Worm (Caenorhabditis elegans) whole organism, mixed stage, embryonic: ENCODE data around the gene polk-1.

Experiments
- M03D4.4 ChIP-seq: sonication (generic microtip); optimal IDR thresholded peaks from 2 replicates; lab custom pipeline; 2017; ENCODE audit warnings: mild to moderate bottlenecking, missing genetic modification characterization, missing compliant biosample characterization
- bed-3 ChIP-seq: fragments of 200-800 bp; sonication (Bioruptor generic); optimal IDR thresholded peaks from 3 replicates; lab custom pipeline; 2018; ENCODE audit warnings: mild to moderate bottlenecking, missing genetic modification characterization, moderate library complexity, missing compliant biosample characterization
- blmp-1 ChIP-seq: fragments of 150-350 bp; optimal IDR thresholded peaks from 2 replicates; lab custom pipeline; 2014; ENCODE audit warnings: missing biosample characterization, missing genetic modification characterization
- ceh-39 ChIP-seq: fragments of 150-350 bp; optimal IDR thresholded peaks from 2 replicates; lab custom pipeline; 2014; ENCODE audit warnings: missing biosample characterization, missing genetic modification characterization
- ceh-83 ChIP-seq: fragments of 200-800 bp; sonication (Bioruptor generic); optimal IDR thresholded peaks from 2 replicates; lab custom pipeline; 2018; ENCODE audit warnings: mild to moderate bottlenecking, missing genetic modification characterization, missing compliant biosample characterization
- ces-1 ChIP-seq: fragments of 150-350 bp; optimal IDR thresholded peaks from 2 replicates; lab custom pipeline; 2014; ENCODE audit warnings: missing biosample characterization, missing genetic modification reagents, missing genetic modification characterization
- cnd-1 ChIP-seq: fragments of 200-800 bp; sonication (Bioruptor generic); optimal IDR thresholded peaks from 2 replicates; lab custom pipeline; 2018; ENCODE audit warnings: mild to moderate bottlenecking, missing genetic modification characterization, missing compliant biosample characterization
- drap-1 ChIP-seq: fragments of 200-800 bp; sonication (Bioruptor generic); optimal IDR thresholded peaks from 3 replicates; lab custom pipeline; 2018; ENCODE audit warnings: mild to moderate bottlenecking, missing genetic modification characterization, missing compliant biosample characterization
- elt-1 ChIP-seq: sonication (generic microtip); optimal IDR thresholded peaks from 2 replicates; lab custom pipeline; 2017; ENCODE audit warnings: missing genetic modification characterization, mild to moderate bottlenecking, missing compliant biosample characterization, antibody characterized with exemption, moderate library complexity, borderline replicate concordance; ENCODE audit not compliant: insufficient read depth
- elt-3 ChIP-seq: fragments of 150-350 bp; optimal IDR thresholded peaks from 2 replicates; lab custom pipeline; 2014; ENCODE audit warnings: missing biosample characterization, missing genetic modification characterization
- flh-1 ChIP-seq: fragments of 200-800 bp; sonication (Bioruptor generic); optimal IDR thresholded peaks from 2 replicates; lab custom pipeline; 2018; ENCODE audit warnings: mild to moderate bottlenecking, missing genetic modification characterization, moderate library complexity, missing compliant biosample characterization
- ham-2 ChIP-seq: fragments of 200-800 bp; sonication (Bioruptor generic); optimal IDR thresholded peaks from 2 replicates; lab custom pipeline; 2018; ENCODE audit warnings: mild to moderate bottlenecking, missing genetic modification characterization, missing compliant biosample characterization
- hlh-1 ChIP-seq: fragments of 150-350 bp; optimal IDR thresholded peaks from 2 replicates; lab custom pipeline; 2014; ENCODE audit warnings: missing biosample characterization, missing genetic modification reagents, missing genetic modification characterization
- lin-13 ChIP-seq: fragments of 150-350 bp; optimal IDR thresholded peaks from 2 replicates; lab custom pipeline; 2014; ENCODE audit warnings: missing biosample characterization, missing genetic modification characterization
- lin-32 ChIP-seq: fragments of 200-800 bp; sonication (Bioruptor generic); optimal IDR thresholded peaks from 2 replicates; lab custom pipeline; 2018; ENCODE audit warnings: mild to moderate bottlenecking, missing genetic modification characterization, missing compliant biosample characterization
- lsy-2 ChIP-seq: fragments of 150-350 bp; optimal IDR thresholded peaks from 2 replicates; lab custom pipeline; 2014; ENCODE audit warnings: missing biosample characterization, missing genetic modification characterization
- mep-1 ChIP-seq: fragments of 150-350 bp; optimal IDR thresholded peaks from 2 replicates; lab custom pipeline; 2017; ENCODE audit warnings: missing biosample characterization, missing genetic modification reagents, missing genetic modification characterization, inconsistent platforms
- mls-2 ChIP-seq: sonication (generic microtip); optimal IDR thresholded peaks from 2 replicates; lab custom pipeline; 2016; ENCODE audit warnings: mild to moderate bottlenecking, missing genetic modification characterization, moderate library complexity, missing compliant biosample characterization
- nhr-12 ChIP-seq: fragments of 150-350 bp; optimal IDR thresholded peaks from 2 replicates; lab custom pipeline; 2014; ENCODE audit warnings: missing biosample characterization, missing genetic modification characterization
- nhr-2 ChIP-seq: fragments of 150-350 bp; optimal IDR thresholded peaks from 2 replicates; lab custom pipeline; 2014; ENCODE audit warnings: missing biosample characterization, missing genetic modification characterization
- nhr-237 ChIP-seq: fragments of 150-350 bp; optimal IDR thresholded peaks from 2 replicates; lab custom pipeline; 2014; ENCODE audit warnings: missing biosample characterization, missing genetic modification characterization
- nhr-28 ChIP-seq: fragments of 150-350 bp; optimal IDR thresholded peaks from 2 replicates; lab custom pipeline; 2014; ENCODE audit warnings: missing biosample characterization, missing genetic modification characterization
- nhr-76 ChIP-seq: sonication (generic microtip); optimal IDR thresholded peaks from 2 replicates; lab custom pipeline; 2017; ENCODE audit warnings: missing biosample characterization, missing genetic modification characterization
- pha-4 ChIP-seq: fragments of 150-350 bp; optimal IDR thresholded peaks from 2 replicates; lab custom pipeline; 2018; ENCODE audit warnings: missing biosample characterization, missing genetic modification reagents, missing genetic modification characterization
- sem-2 ChIP-seq: fragments of 200-800 bp; sonication (Bioruptor generic); optimal IDR thresholded peaks from 2 replicates; lab custom pipeline; 2018; ENCODE audit warnings: mild to moderate bottlenecking, missing genetic modification characterization, missing compliant biosample characterization
- snpc-4 ChIP-seq: fragments of 150-350 bp; optimal IDR thresholded peaks from 2 replicates; lab custom pipeline; 2014; ENCODE audit warnings: missing biosample characterization, missing genetic modification characterization
- sptf-1 ChIP-seq: sonication (generic microtip); optimal IDR thresholded peaks from 2 replicates; lab custom pipeline; 2017; ENCODE audit warnings: mild to moderate bottlenecking, missing genetic modification characterization, moderate library complexity, missing compliant biosample characterization
- unc-120 ChIP-seq: sonication (generic microtip); optimal IDR thresholded peaks from 2 replicates; lab custom pipeline; 2017; ENCODE audit warnings: missing genetic modification characterization, missing compliant biosample characterization; ENCODE audit not compliant: poor library complexity, severe bottlenecking
- unc-39 ChIP-seq: fragments of 150-350 bp; optimal IDR thresholded peaks from 2 replicates; lab custom pipeline; 2014; ENCODE audit warnings: missing biosample characterization, missing genetic modification characterization
- unc-62 ChIP-seq: fragments of 150-350 bp; optimal IDR thresholded peaks from 2 replicates; lab custom pipeline; 2014; ENCODE audit warnings: missing biosample characterization, missing genetic modification reagents, missing genetic modification characterization
- zip-8 ChIP-seq: fragments of 150-350 bp; optimal IDR thresholded peaks from 2 replicates; lab custom pipeline; 2014; ENCODE audit warnings: missing biosample characterization, missing genetic modification characterization
- ztf-11 ChIP-seq: fragments of 150-350 bp; optimal IDR thresholded peaks from 2 replicates; lab custom pipeline; 2014; ENCODE audit warnings: missing biosample characterization, missing genetic modification characterization

polk-1 gene

DNA sequence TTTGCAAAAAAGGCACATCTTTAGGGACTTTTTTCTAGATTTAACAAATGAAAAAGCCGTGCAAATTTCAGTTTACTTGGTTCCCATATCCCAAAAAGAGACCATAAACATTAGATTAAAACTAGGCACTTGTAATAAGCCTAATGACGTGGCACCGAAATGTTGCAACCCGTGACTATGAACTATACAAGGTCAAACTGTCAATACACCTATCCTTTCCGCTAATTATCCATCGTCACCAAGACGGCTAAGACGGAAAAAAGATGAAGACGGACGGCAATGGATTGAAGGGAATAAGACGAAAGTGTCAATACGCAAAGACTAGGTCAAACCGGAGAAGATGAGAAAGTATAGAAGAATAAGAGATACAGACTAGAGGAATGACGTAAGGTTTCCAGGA lies 29.4 kb downstream of the polk-1 start:
- TF ChIP-seq ztf-11 (tag; lab: Kevin White, UChicago), result no peak
- TF ChIP-seq ham-2 (GFP tag; lab: Kevin White, UChicago), result peak; percentile 88

DNA sequence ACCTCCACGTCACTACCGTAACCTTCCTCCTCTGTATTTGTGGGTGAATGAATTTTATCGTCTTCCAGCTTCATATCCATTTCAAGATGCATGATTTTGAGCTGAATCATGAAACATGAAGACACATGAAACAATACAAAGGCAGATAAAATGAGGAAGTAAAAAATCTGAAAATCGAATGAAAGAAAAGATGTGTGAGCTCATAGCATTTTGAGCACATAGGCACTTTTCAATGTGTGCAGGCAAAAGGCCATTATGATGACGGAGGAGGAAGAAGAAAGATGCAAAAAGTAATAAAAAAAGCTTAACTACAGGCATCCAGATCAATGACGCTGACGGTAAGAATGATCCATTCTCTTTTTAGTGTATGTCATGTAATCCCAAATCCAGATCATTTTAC lies 30.6 kb downstream of the polk-1 start, which contains the start of gene ztf-30:
TSS of gene ztf-30 (minus strand) at position 101 of the 400 bp plus-strand sequence.
- TF ChIP-seq cnd-1 (tag; lab: Kevin White, UChicago), result no peak

DNA sequence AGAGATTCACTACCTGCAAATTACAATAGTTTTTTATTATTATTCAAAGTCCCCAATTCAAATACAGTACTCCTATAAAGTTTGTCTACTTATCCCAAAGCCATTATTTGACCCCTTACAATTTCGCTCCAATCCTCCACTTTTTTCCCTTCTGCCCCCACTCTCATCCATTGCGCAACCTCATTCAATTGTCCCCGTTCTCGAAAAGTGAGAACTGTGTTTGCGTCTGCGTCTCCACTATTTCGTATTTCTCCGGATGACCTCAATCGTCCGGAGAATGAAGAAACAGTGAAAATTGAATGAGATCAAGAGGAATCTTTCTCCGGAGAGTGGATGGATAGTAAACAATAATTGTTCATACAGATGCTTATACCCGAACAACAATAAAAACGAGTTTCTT lies 31.7 kb downstream of the polk-1 start:
- TF ChIP-seq ham-2 (GFP tag; lab: Kevin White, UChicago) (peak; percentile 73), mls-2 (tag; lab: Kevin White, UChicago) (no peak), ceh-39 (tag; lab: Kevin White, UChicago) (no peak), flh-1 (GFP tag; lab: Kevin White, UChicago) (no peak), ces-1 (GFP tag; lab: Kevin White, UChicago) (peak; percentile 27), blmp-1 (peak; percentile 73), zip-8 (tag; lab: Kevin White, UChicago) (peak; percentile 70)

DNA sequence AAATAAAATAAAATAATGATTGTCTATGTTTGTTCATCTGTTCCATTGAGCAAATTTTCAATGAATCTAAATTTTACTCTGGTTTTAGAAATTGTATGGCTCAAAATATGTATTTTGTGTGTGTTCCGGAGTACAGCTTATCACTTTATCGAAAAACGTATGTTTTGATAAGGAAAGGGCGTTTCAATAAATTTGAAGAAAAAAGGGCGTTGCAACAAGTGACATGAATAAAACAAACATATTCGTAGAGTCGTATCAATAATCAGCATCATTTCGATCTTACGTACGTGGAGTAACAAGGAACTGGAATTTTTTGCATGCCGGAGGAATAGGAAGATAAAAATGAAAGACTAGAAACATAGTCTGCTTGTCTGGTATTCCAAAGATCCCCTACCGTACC lies 34.3 kb downstream of the polk-1 start:
- TF ChIP-seq zip-8 (tag; lab: Kevin White, UChicago), result no peak
- TF ChIP-seq sptf-1 (tag; lab: Kevin White, UChicago), result no peak
- no peak for TF ChIP-seq nhr-28
- no peak for TF ChIP-seq sem-2 (GFP tag; lab: Kevin White, UChicago)
- no peak for TF ChIP-seq elt-3 (tag; lab: Kevin White, UChicago)
- no peak for TF ChIP-seq blmp-1
- no peak for TF ChIP-seq bed-3 (GFP tag; lab: Kevin White, UChicago)
- no peak for TF ChIP-seq unc-62 (GFP tag; lab: Kevin White, UChicago)
- TF ChIP-seq mls-2 (tag; lab: Kevin White, UChicago), result no peak
- TF ChIP-seq M03D4.4 (tag; lab: Kevin White, UChicago), result no peak
- TF ChIP-seq nhr-12 (tag; lab: Kevin White, UChicago), result no peak
- TF ChIP-seq ces-1 (GFP tag; lab: Kevin White, UChicago), result no peak
- no peak for TF ChIP-seq lin-32 (GFP tag; lab: Kevin White, UChicago)
- TF ChIP-seq ztf-11 (tag; lab: Kevin White, UChicago), result no peak
- no peak for TF ChIP-seq elt-1
- TF ChIP-seq ceh-83, result no peak
- TF ChIP-seq lsy-2, result no peak

DNA sequence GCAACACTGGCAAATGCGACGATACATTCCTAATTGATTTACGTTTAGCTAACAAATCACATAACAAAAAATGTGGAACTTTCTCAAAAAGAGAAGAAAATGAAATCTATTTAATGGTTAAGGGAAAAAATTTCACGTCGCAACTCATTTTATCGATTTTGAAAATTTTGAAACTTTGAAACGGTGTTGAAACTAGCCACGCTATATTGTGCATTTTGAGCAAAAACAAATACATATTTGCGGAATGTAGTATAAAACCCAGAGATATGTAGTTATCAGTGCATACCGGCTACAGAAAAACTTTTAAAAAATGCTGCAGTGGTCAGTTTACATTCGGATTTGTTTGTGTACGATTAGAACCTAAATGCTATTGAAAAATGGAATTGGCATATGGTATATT lies 34.8 kb downstream of the polk-1 start, which contains the start of gene C06E1.7:
TSS of gene C06E1.7 (minus strand) at position 101 of the 400 bp plus-strand sequence.
- TF ChIP-seq sptf-1 (tag; lab: Kevin White, UChicago) (no peak), nhr-2 (no peak), lin-13 (tag; lab: Kevin White, UChicago) (no peak), M03D4.4 (tag; lab: Kevin White, UChicago) (no peak), hlh-1 (tag; lab: Kevin White, UChicago) (no peak), unc-39 (tag; lab: Kevin White, UChicago) (no peak), nhr-28 (no peak), unc-120 (tag; lab: Kevin White, UChicago) (no peak), ceh-83 (no peak)

DNA sequence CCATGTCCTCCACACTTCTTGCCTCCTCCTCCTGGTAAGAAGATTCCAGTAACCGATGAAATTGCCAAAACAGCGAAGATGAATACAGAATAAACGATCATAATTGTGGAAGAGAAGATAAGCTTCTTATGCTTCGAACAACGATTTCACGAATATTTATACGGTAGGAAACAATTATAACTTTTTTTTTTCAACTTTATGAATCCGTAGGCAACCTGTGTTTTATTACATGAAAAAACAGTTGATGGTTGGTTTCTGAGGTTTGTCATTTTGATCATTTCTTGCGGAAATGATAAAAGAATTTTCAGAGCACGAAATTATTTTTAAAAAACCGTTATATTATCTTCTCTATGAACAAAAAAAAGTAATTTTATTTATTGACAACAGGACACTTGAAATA lies 37.5 kb downstream of the polk-1 start, which contains the start of gene fipr-16:
TSS of gene fipr-16 (minus strand) at position 101 of the 400 bp plus-strand sequence.
- no peak for TF ChIP-seq unc-120 (tag; lab: Kevin White, UChicago)
- TF ChIP-seq nhr-2, result no peak
- no peak for TF ChIP-seq mep-1 (tag; lab: Kevin White, UChicago)
- TF ChIP-seq ces-1 (GFP tag; lab: Kevin White, UChicago), result no peak
- TF ChIP-seq cnd-1 (tag; lab: Kevin White, UChicago), result no peak
- no peak for TF ChIP-seq nhr-76 (tag; lab: Kevin White, UChicago)
- no peak for TF ChIP-seq pha-4
- TF ChIP-seq zip-8 (tag; lab: Kevin White, UChicago), result no peak
- no peak for TF ChIP-seq elt-1
- TF ChIP-seq ceh-83, result no peak
- no peak for TF ChIP-seq hlh-1 (tag; lab: Kevin White, UChicago)
- TF ChIP-seq ham-2 (GFP tag; lab: Kevin White, UChicago), result no peak
- TF ChIP-seq nhr-237 (tag; lab: Kevin White, UChicago), result no peak
- no peak for TF ChIP-seq unc-62 (GFP tag; lab: Kevin White, UChicago)
- TF ChIP-seq unc-39 (tag; lab: Kevin White, UChicago), result no peak
- no peak for TF ChIP-seq M03D4.4 (tag; lab: Kevin White, UChicago)
- no peak for TF ChIP-seq snpc-4 (tag; lab: Kevin White, UChicago)
- TF ChIP-seq drap-1 (GFP tag; lab: Kevin White, UChicago), result no peak
- TF ChIP-seq, all 35 proteins: peak for 0
